Worm (Caenorhabditis elegans): ENCODE measurements around the gene C50E3.15.

C50E3.15 gene

ce11 chrV:7609698-7610420 lies 8.4 kb upstream of the C50E3.15 start, which contains the start of the genes folt-3 and clec-214:
TSS of gene folt-3 (minus strand) at chrV:7609748.
TSS of gene clec-214 (plus strand) at chrV:7610370.
- TF ChIP-seq mcd-1 (GFP tag; IDR thresholded peaks at IDR 0.05): no peak
- no peak for TF ChIP-seq ztf-26 (tag; optimal IDR thresholded peaks at IDR 0.05)
- TF ChIP-seq lsy-27 (tag; optimal IDR thresholded peaks at IDR 0.05; ENCODE audit: borderline replicate concordance, insufficient read depth): no peak
- TF ChIP-seq nhr-80 (tag; optimal IDR thresholded peaks at IDR 0.05): peak; percentile 25
- no peak for TF ChIP-seq fkh-3 (tag; optimal IDR thresholded peaks at IDR 0.05)
- TF ChIP-seq pha-4 (tag; optimal IDR thresholded peaks at IDR 0.05): no peak

DNA sequence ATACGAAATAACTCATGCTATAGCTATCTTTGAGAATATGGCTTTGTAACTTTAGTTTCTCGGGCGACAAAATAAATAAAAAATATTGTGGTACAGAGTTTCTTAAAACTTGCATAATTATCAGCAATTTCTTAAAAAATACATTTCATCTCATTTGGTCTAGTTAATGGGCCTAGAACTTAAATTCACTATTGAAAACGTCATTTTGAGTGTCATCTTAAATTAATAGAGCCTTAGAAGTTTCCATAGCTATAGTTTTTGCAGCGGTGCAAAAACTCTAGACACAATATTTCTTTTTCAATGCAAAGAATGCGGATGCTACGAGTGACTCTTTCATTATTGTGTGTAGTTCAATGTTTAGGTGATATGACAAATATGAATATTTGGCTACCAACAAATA lies 6.2 kb upstream of the C50E3.15 start, which contains the start of gene clec-215:
clec-215 (plus strand) TSS at position 301 of the 400 bp plus-strand sequence.
- no peak for TF ChIP-seq B0336.3 (GFP tag; IDR thresholded peaks at IDR 0.05)
- TF ChIP-seq mes-4 (tag; optimal IDR thresholded peaks at IDR 0.05): no peak
- no peak for TF ChIP-seq hsf-1 (GFP tag; IDR thresholded peaks at IDR 0.05)
- no peak for TF ChIP-seq ztf-25 (GFP tag; IDR thresholded peaks at IDR 0.05)
- no peak for TF ChIP-seq F22D6.2 (tag; optimal IDR thresholded peaks at IDR 0.05)
- TF ChIP-seq nfya-1 (tag; optimal IDR thresholded peaks at IDR 0.05; ENCODE audit: borderline replicate concordance, insufficient read depth): no peak
- no peak for TF ChIP-seq mcd-1 (GFP tag; IDR thresholded peaks at IDR 0.05)
- TF ChIP-seq aptf-3 (GFP tag; IDR thresholded peaks at IDR 0.05): no peak

DNA sequence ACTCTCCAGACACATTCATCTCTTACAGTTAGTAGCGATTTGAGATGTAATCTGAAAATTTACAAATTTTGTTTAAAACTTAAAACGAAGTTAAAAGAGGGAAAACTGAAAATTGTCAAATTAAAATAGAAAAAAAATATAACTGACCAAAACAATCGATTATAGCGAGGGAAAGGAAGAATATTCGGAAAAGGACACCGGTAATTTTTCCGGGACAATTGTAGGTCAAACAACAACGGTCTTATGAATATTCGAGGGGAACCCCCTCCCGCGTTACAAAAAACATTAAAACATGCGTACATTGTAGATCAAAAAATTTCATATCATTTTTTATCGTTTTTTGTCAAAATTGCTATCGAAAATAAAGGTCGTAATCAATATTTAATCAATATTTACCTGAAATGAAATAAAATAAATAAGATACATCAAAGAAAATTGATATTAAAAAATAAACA lies 3.8 kb downstream of the C50E3.15 start, which contains the start of gene C50E3.12:
C50E3.12 (minus strand) TSS at position 51 of the 455 bp plus-strand sequence.
- TF ChIP-seq Y79H2A.3 (GFP tag; conservative IDR thresholded peaks at IDR 0.05) (no peak), efl-1 (GFP tag; optimal IDR thresholded peaks at IDR 0.05) (peak; percentile 79), bed-1 (GFP tag; IDR thresholded peaks at IDR 0.05) (no peak), dpl-1 (GFP tag; optimal IDR thresholded peaks at IDR 0.05) (peak; percentile 45), xnd-1 (tag; optimal IDR thresholded peaks at IDR 0.05) (peak; percentile 30), hsf-1 (GFP tag; IDR thresholded peaks at IDR 0.05) (no peak), lsl-1 (GFP tag; optimal IDR thresholded peaks at IDR 0.05) (peak; percentile 5), F39B2.1 (GFP tag; IDR thresholded peaks at IDR 0.05) (no peak), F33H1.4 (GFP tag; IDR thresholded peaks at IDR 0.05) (0 out of 2 replicates have a peak, but pooled peaks have one; percentile 11), mxl-1 (tag; optimal IDR thresholded peaks at IDR 0.05) (no peak), madf-8 (GFP tag; conservative IDR thresholded peaks at IDR 0.05) (peak; percentile 75), unc-62 (GFP tag; optimal IDR thresholded peaks at IDR 0.05) (no peak), madf-6 (GFP tag; IDR thresholded peaks at IDR 0.05) (peak; percentile 89)

ce11 chrV:7624152-7624551 lies 5.9 kb downstream of the C50E3.15 start, which contains the start of gene C50E3.13:
TSS of gene C50E3.13 (minus strand) at chrV:7624252.
- TF ChIP-seq cebp-1 (GFP tag; IDR thresholded peaks at IDR 0.05) (no peak), cebp-1 (tag; optimal IDR thresholded peaks at IDR 0.05) (no peak), nhr-179 (tag; optimal IDR thresholded peaks at IDR 0.05) (no peak), mcd-1 (GFP tag; IDR thresholded peaks at IDR 0.05) (no peak), B0336.3 (GFP tag; IDR thresholded peaks at IDR 0.05) (no peak), ceh-91 (GFP tag; IDR thresholded peaks at IDR 0.05) (no peak), nhr-27 (tag; optimal IDR thresholded peaks at IDR 0.05) (no peak), him-1 (tag; optimal IDR thresholded peaks at IDR 0.05) (no peak), hmg-20 (GFP tag; IDR thresholded peaks at IDR 0.05) (no peak), lin-40 (tag; optimal IDR thresholded peaks at IDR 0.05) (no peak), nhr-90 (tag; optimal IDR thresholded peaks at IDR 0.05) (no peak), F22D6.2 (tag; optimal IDR thresholded peaks at IDR 0.05) (no peak), let-526 (GFP tag; IDR thresholded peaks at IDR 0.05) (no peak), rec-8 (tag; optimal IDR thresholded peaks at IDR 0.05) (no peak)

All from whole organism, young adult.